Fruit fly (Drosophila melanogaster): ENCODE data around the gene CTCF.

The CTCF gene

DNA sequence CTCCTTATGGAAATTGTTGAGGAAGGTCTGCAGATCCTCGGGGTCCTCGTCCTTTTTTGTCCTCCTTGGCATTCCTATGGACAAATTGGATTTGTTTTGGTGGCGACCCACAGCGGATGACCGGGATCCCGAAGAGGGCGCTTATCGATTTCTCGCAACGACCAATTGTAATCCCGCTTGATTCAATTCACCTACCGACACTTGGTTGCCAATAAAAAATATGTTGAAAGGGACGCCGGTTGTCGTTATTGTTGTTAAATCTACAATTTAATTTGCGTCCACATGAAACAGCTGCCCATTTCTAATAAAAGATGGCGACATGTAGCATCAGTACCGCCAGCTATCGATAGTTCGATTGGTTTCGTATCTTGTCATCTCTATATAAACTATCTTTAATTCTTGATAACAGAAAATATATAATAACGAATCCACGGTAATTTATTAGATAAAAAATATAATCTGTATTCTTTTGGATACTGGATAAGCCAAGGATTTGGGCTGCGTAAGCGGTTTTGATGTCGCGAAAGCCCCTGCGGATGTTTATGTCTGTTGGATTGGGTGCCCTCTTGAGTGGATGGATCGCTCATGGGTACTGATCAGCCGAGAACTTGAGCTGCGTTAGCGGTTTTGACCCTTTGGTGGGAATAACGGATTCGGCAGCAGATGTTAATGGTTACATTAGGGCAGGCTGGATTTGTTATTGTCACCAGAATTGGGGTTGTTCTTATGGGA, at the start of gene CTCF:
TSS of gene CTCF (minus strand) at position 328 of the 732 bp plus-strand sequence.
- TF ChIP-seq psq (optimal IDR thresholded peaks at IDR 0.05) (no peak), Sin3A (optimal IDR thresholded peaks at IDR 0.05) (no peak), insv (optimal IDR thresholded peaks at IDR 0.05) (no peak), h (optimal IDR thresholded peaks at IDR 0.05) (no peak), ttk (optimal IDR thresholded peaks at IDR 0.05) (no peak), Myc (optimal IDR thresholded peaks at IDR 0.05) (no peak)

DNA sequence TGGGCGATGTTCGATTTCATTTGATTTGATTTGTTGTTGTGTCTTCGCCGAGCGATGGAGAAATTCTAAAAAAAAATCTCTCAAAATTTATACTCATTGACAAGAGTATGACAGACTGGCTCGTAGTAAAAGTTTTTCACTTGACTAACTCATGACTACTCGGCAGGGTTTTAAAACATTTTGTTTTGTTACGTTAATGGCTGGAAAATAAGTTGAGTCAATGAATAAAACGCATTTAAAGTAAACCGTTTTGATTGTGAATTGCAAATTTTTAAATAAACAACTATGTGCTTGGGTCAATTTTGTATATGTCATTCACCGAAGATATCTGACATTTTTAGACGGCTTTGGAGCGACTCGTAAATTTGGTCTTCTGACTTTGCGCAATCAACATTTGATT, 47.6 kb upstream of the CTCF start, which contains the start of gene CG8560:
TSS of gene CG8560 (minus strand) at position 101 of the 400 bp plus-strand sequence.
- TF ChIP-seq Myc (optimal IDR thresholded peaks at IDR 0.05) (no peak), insv (optimal IDR thresholded peaks at IDR 0.05) (no peak), psq (optimal IDR thresholded peaks at IDR 0.05) (no peak), h (optimal IDR thresholded peaks at IDR 0.05) (no peak), ttk (optimal IDR thresholded peaks at IDR 0.05) (no peak), Sin3A (optimal IDR thresholded peaks at IDR 0.05) (no peak)

DNA sequence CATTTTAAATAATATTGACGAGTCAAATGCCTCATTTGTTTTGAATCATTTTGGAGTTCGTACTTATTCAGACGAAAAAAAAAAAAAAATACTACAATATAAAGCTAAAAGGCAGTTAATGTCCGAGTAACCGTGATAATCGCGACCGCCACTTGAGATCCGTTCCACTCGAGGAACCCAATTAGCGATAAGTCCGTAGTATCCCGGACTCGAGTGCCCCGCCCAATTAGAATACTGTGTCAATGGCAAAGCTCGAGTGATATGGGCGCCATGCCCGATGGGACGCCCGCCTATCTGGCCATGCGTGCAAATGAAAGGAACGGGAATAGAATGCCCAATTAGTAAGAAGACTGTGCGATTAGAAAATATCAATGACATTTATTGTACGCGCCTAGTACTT, 45.5 kb upstream of the CTCF start:
- TF ChIP-seq ttk (optimal IDR thresholded peaks at IDR 0.05) (no peak), psq (optimal IDR thresholded peaks at IDR 0.05) (no peak), Myc (optimal IDR thresholded peaks at IDR 0.05) (no peak), h (optimal IDR thresholded peaks at IDR 0.05) (no peak), Sin3A (optimal IDR thresholded peaks at IDR 0.05) (no peak), insv (optimal IDR thresholded peaks at IDR 0.05) (no peak)

DNA sequence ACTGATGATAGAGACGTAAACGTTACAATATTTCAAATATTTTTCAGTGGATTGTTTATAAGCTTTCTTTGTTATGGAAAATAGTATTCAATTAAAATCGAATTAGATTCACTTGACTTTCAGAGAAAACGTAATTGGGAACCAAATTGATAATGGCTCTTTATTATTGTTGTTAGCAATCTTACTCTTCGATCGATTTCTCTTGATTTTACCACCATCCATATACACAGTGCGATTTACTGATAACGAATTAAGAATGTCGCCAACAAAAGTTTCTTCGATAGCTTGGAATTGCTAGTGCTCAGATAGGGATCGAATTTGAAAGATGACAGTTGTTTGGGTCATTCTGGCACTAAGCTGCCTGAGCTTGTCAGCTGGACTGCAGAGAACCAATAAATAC, 43.3 kb upstream of the CTCF start, which contains the start of gene CG18417:
TSS of gene CG18417 (plus strand) at position 301 of the 400 bp plus-strand sequence.
- no peak for TF ChIP-seq psq (optimal IDR thresholded peaks at IDR 0.05)
- TF ChIP-seq ttk (optimal IDR thresholded peaks at IDR 0.05): no peak
- TF ChIP-seq Sin3A (optimal IDR thresholded peaks at IDR 0.05): no peak
- TF ChIP-seq h (optimal IDR thresholded peaks at IDR 0.05): no peak
- TF ChIP-seq insv (optimal IDR thresholded peaks at IDR 0.05): no peak

DNA sequence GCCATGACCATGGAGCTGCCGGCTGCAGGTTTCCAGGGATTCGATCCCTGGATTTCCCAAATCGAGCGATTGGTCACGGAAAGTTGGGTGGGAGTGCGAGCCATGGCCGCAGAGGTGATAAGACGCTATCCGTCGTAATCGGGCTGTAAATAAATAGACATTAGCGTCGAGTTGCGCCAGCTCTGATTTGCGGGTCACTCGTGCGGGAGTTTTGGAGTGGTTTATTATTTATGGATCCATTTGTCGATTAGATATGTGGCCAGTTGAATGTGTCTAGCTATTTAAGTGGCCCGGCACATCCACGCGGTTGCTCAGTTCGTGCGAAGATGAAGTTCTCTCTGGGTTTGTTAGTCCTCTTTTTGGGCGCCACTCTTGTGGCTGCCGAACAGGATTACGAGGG, 41.5 kb upstream of the CTCF start, which contains the start of gene CG8562:
TSS of gene CG8562 (plus strand) at position 307 of the 400 bp plus-strand sequence.
- TF ChIP-seq insv (optimal IDR thresholded peaks at IDR 0.05) (no peak), Myc (optimal IDR thresholded peaks at IDR 0.05) (no peak), psq (optimal IDR thresholded peaks at IDR 0.05) (no peak), Sin3A (optimal IDR thresholded peaks at IDR 0.05) (no peak), h (optimal IDR thresholded peaks at IDR 0.05) (no peak), ttk (optimal IDR thresholded peaks at IDR 0.05) (no peak)

DNA sequence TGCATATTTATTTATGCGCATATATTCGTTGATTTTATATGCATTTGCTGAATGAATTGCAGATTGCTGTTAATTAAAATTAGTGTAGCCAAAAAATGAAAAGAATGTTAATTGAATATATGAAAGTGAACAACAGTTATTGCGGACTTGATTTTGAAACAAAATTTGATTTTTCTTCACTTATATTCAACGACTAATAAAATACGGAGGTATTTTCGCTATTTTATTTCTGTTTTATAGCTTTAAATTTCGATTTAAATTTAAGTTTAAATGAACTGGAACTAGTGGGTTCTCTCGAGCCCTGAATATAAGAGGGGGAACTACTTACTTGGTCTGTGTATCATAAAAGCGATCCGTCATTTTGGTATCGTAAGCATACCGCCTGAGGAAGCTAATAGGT, 39.5 kb upstream of the CTCF start, which contains the start of gene CG32379:
TSS of gene CG32379 (plus strand) at position 301 of the 400 bp plus-strand sequence.
- no peak for TF ChIP-seq Myc (optimal IDR thresholded peaks at IDR 0.05)
- TF ChIP-seq psq (optimal IDR thresholded peaks at IDR 0.05): no peak
- TF ChIP-seq h (optimal IDR thresholded peaks at IDR 0.05): no peak
- no peak for TF ChIP-seq Sin3A (optimal IDR thresholded peaks at IDR 0.05)
- no peak for TF ChIP-seq ttk (optimal IDR thresholded peaks at IDR 0.05)

DNA sequence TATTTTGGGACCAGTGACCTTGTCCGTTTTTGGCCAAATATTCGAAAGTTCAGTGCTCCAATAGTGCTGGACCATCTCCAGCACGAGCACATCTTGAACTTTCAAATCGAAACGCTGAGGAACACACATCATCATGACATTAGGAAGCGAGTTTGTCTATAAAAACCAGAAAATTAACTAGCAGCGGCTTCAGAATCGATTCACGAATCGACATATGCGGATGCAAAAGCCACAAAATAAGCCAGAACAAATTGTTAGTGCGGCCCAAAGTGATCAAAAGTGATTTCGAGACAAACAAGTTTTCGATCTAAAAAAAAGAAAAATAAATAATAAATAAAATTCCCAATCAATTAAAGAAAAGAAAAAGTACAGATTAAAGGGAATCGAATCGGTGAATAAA, 33.9 kb upstream of the CTCF start, which contains the start of gene CG8563:
TSS of gene CG8563 (plus strand) at position 301 of the 400 bp plus-strand sequence.
- TF ChIP-seq Myc (optimal IDR thresholded peaks at IDR 0.05) (no peak), Sin3A (optimal IDR thresholded peaks at IDR 0.05) (no peak), ttk (optimal IDR thresholded peaks at IDR 0.05) (no peak), insv (optimal IDR thresholded peaks at IDR 0.05) (no peak), psq (optimal IDR thresholded peaks at IDR 0.05) (no peak), h (optimal IDR thresholded peaks at IDR 0.05) (no peak)

DNA sequence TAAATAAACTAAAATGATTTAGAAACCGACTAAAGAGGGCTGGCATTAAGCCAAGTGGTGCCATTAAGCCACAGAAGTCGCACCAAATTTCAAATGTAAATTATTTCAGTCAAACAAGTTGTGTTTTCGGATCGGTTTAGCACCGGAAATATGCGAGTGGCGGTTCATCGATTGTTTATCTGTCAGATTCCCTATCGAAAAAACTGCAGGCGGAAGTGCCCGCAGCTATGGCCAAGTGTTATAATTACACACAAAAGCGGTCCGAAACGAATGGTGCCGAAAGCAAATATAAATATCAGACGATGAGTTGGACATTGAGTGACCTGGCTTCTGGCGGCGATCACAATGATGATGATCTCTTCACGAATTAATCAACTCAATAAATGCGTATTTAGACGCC, 33.5 kb upstream of the CTCF start:
- TF ChIP-seq Sin3A (optimal IDR thresholded peaks at IDR 0.05): no peak
- no peak for TF ChIP-seq insv (optimal IDR thresholded peaks at IDR 0.05)
- no peak for TF ChIP-seq h (optimal IDR thresholded peaks at IDR 0.05)
- no peak for TF ChIP-seq ttk (optimal IDR thresholded peaks at IDR 0.05)
- TF ChIP-seq Myc (optimal IDR thresholded peaks at IDR 0.05): no peak
- TF ChIP-seq psq (optimal IDR thresholded peaks at IDR 0.05): no peak

DNA sequence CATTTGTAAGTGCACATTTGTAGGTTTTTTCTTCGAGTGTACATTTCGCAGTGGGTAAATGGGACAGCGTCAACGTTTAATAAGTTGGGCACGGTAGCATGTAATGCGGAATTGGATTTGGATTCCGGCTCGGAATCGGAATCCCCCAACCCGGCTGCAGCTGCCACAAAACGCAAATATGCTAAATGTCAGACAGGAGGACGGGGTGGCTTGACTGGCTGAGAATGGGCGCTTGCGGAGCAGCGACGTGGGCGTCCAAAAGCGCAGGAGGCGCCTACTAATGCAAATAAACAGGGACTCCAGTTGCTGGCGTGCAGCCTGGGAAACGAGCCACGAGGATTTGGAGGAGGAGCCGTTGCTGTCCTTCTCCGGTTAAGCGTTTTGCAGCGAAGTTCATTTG, 31.3 kb upstream of the CTCF start, which contains the start of gene CG8564:
TSS of gene CG8564 (minus strand) at position 101 of the 400 bp plus-strand sequence.
- TF ChIP-seq Myc (optimal IDR thresholded peaks at IDR 0.05) (no peak), insv (optimal IDR thresholded peaks at IDR 0.05) (no peak), ttk (optimal IDR thresholded peaks at IDR 0.05) (no peak), psq (optimal IDR thresholded peaks at IDR 0.05) (no peak), h (optimal IDR thresholded peaks at IDR 0.05) (no peak), Sin3A (optimal IDR thresholded peaks at IDR 0.05) (no peak)

DNA sequence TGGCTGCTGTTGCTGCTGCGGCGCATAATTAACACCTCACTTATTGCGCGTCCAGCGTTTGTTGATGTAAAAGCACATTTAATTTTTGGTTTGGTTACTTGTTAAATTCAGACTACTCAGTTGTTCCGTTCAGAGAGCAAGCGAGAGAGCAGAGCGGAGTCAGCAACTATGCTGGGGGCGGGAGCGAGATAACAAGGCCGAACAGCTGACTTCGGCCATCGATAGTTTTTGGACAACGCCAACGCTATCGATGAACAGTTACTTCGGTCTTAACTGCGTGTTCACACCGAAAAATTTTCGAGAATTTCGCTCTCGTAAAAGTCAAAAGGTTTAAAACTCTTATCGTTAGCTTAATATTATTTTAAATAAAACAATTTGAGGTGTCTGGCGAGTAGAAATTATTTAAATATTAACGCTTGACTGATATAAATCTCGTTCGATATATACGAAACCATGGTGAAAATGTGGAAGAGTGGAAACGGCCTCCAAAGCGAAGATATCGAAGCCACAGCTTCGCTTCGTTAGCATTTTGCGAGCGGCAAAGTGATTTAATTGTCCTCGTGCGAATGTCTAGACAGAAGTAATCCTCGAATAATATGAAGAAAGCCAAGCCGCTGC, 25.0 kb upstream of the CTCF start, which contains the start of the genes SMSr and smid:
TSS of gene SMSr (minus strand) at position 116 of the 618 bp plus-strand sequence.
TSS of gene smid (plus strand) at position 256 of the 618 bp plus-strand sequence.
- no peak for TF ChIP-seq insv (optimal IDR thresholded peaks at IDR 0.05)

DNA sequence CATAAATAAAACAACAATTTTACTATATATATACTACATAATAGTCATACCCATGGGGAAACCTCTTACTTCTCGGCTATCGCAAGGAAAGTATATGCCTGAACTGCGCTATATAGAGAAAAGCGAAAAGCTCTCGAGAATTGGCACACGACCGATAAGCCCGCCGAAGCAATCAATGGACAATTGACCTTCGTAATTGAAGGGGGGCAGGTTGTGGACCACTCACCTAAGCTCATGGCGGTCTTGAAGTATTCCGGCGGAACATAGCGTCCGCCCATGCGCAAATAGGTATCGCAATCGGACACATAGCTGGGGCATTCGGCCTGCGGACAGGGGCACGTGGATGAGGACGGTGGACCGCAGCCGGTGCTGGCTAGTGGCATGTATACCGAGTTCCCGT, 23.9 kb upstream of the CTCF start:
- no peak for TF ChIP-seq Sin3A (optimal IDR thresholded peaks at IDR 0.05)
- TF ChIP-seq ttk (optimal IDR thresholded peaks at IDR 0.05): no peak
- no peak for TF ChIP-seq insv (optimal IDR thresholded peaks at IDR 0.05)
- TF ChIP-seq Myc (optimal IDR thresholded peaks at IDR 0.05): no peak
- no peak for TF ChIP-seq psq (optimal IDR thresholded peaks at IDR 0.05)
- TF ChIP-seq h (optimal IDR thresholded peaks at IDR 0.05): no peak

DNA sequence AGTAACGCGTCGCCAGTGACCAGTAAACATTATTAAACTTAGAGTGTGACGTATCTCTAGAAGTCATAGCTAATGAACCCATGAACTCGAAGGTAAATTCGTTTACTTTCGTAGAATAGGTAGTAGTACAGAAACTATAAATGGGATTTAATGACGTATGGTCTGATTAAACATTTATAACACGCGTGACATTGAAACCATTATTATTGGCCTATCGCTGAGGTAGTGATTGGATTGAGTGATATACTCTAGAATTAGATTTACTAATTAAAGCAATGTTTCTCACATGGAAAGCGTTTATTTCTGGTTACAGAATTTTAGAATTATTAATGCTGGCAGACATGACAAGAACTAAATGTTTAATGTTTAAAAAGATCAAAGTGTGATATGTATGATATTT, 20.3 kb upstream of the CTCF start:
- TF ChIP-seq ttk (optimal IDR thresholded peaks at IDR 0.05) (no peak), psq (optimal IDR thresholded peaks at IDR 0.05) (no peak), Sin3A (optimal IDR thresholded peaks at IDR 0.05) (no peak), Myc (optimal IDR thresholded peaks at IDR 0.05) (no peak), h (optimal IDR thresholded peaks at IDR 0.05) (no peak), insv (optimal IDR thresholded peaks at IDR 0.05) (no peak)

All from Kc167 (cell line).